Fruit fly (Drosophila melanogaster): ENCODE results near the gene CG8852.
A peak's percentile ranks its signal among the peaks of the same experiment; 100 is the strongest.

Gene CG8852

DNA sequence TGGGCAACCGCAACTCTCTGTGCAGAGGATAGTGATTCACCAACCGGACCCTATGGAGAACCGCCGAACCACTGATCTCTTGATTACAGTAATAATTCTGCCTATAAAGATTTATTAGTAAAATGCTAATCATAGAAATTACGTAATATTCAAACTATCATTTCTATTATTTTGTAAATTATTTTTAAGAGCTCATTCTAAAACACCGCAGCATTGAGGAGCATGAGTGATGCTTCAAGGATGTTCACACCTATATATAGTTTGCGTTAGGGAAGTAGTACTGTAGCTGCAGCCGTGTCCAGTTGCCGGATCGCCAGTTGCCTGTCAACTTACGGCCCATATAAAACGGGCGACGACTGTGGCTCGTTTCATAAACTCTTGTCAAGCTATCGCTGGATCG is 32.5 kb downstream of the CG8852 start (continued):
- 0 out of 3 replicates have a peak, but pooled peaks have one; percentile 15 for TF ChIP-seq eg (GFP tag; IDR thresholded peaks at IDR 0.05)
- no peak for TF ChIP-seq fd85E (GFP tag; optimal IDR thresholded peaks at IDR 0.05)
- TF ChIP-seq CG9139 (GFP tag; optimal IDR thresholded peaks at IDR 0.05) = no peak
- TF ChIP-seq CG10669 (GFP tag; optimal IDR thresholded peaks at IDR 0.05) = peak; percentile 47
- no peak for TF ChIP-seq Sox102F (GFP tag; optimal IDR thresholded peaks at IDR 0.05)
- TF ChIP-seq spab (GFP tag; optimal IDR thresholded peaks at IDR 0.05) = peak; percentile 15
- TF ChIP-seq acj6 (GFP tag; optimal IDR thresholded peaks at IDR 0.05) = peak; percentile 33
- no peak for TF ChIP-seq esn (GFP tag; optimal IDR thresholded peaks at IDR 0.05)
- no peak for TF ChIP-seq Hr39 (GFP tag; optimal IDR thresholded peaks at IDR 0.05)
- no peak for TF ChIP-seq CG8319 (GFP tag; optimal IDR thresholded peaks at IDR 0.05)
- no peak for TF ChIP-seq Blimp-1 (GFP tag; optimal IDR thresholded peaks at IDR 0.05)
- TF ChIP-seq CG6854 (GFP tag; optimal IDR thresholded peaks at IDR 0.05) = no peak
- TF ChIP-seq fkh (GFP tag; optimal IDR thresholded peaks at IDR 0.05) = no peak

DNA sequence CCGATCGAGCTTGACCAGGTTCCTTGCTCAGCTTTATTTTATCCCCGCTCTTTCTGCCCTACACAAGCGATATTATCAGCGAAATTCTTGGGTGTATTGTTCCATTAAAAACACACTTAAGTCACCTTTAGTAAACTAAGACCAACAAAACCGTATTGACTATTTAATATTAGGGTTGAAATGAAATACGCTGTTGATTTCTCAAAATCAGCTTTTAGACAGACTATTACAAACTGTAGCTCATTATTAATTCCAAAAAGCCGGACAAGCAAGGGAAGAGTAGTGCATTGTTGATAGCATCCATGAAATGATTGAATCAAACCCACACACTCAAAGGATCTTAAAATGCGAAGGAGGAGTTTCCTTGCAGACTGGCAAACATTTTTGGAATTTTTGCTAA is 33.4 kb downstream of the CG8852 start:
- TF ChIP-seq CG4318 (GFP tag; optimal IDR thresholded peaks at IDR 0.05) (no peak), CG8632 (GFP tag; optimal IDR thresholded peaks at IDR 0.05) (no peak), CG6792 (GFP tag; optimal IDR thresholded peaks at IDR 0.05) (no peak), Eip93F (GFP tag; optimal IDR thresholded peaks at IDR 0.05) (no peak), CG3919 (GFP tag; optimal IDR thresholded peaks at IDR 0.05) (no peak), Hr4 (GFP tag; optimal IDR thresholded peaks at IDR 0.05) (no peak), fd59A (GFP tag; optimal IDR thresholded peaks at IDR 0.05) (no peak), ss (GFP tag; optimal IDR thresholded peaks at IDR 0.05) (no peak), Hr38 (GFP tag; optimal IDR thresholded peaks at IDR 0.05) (no peak), CG11294 (GFP tag; IDR thresholded peaks at IDR 0.05) (no peak), vri (GFP tag; optimal IDR thresholded peaks at IDR 0.05) (no peak), dac (GFP tag; optimal IDR thresholded peaks at IDR 0.05) (no peak), CG8319 (GFP tag; optimal IDR thresholded peaks at IDR 0.05) (no peak), svp (GFP tag) (peak; percentile 37), Sox14 (GFP tag; optimal IDR thresholded peaks at IDR 0.05) (no peak), achi (GFP tag; optimal IDR thresholded peaks at IDR 0.05) (no peak), CG1621 (tag; optimal IDR thresholded peaks at IDR 0.05) (no peak), esn (GFP tag; optimal IDR thresholded peaks at IDR 0.05) (no peak), dsx (GFP tag; optimal IDR thresholded peaks at IDR 0.05; ENCODE audit: poor library complexity, severe bottlenecking) (no peak), pdm3 (GFP tag; optimal IDR thresholded peaks at IDR 0.05) (no peak), CG7368 (GFP tag; optimal IDR thresholded peaks at IDR 0.05) (no peak), Lpt (GFP tag; optimal IDR thresholded peaks at IDR 0.05) (no peak), topi (GFP tag; optimal IDR thresholded peaks at IDR 0.05) (peak; percentile 32), CG10631 (GFP tag; optimal IDR thresholded peaks at IDR 0.05) (no peak), CG34406 (GFP tag; optimal IDR thresholded peaks at IDR 0.05) (peak; percentile 9), CG6808 (GFP tag; optimal IDR thresholded peaks at IDR 0.05) (peak; percentile 11), lz (GFP tag; optimal IDR thresholded peaks at IDR 0.05) (no peak), CG31627 (GFP tag; optimal IDR thresholded peaks at IDR 0.05) (no peak), Sox102F (GFP tag; optimal IDR thresholded peaks at IDR 0.05) (no peak), Met (GFP tag; optimal IDR thresholded peaks at IDR 0.05) (no peak), Eip78C (GFP tag) (peak; percentile 46), CG16779 (tag; optimal IDR thresholded peaks at IDR 0.05) (no peak), Blimp-1 (GFP tag; optimal IDR thresholded peaks at IDR 0.05) (no peak), CG15336 (GFP tag; IDR thresholded peaks at IDR 0.05) (no peak), acj6 (GFP tag; optimal IDR thresholded peaks at IDR 0.05) (no peak), cyc (GFP tag; optimal IDR thresholded peaks at IDR 0.05) (peak; percentile 14), CG6163 (GFP tag; IDR thresholded peaks at IDR 0.05) (no peak), CG10669 (GFP tag; optimal IDR thresholded peaks at IDR 0.05) (peak; percentile 51), Eip75B (GFP tag; optimal IDR thresholded peaks at IDR 0.05) (no peak), Gug (GFP tag; IDR thresholded peaks at IDR 0.05) (no peak), CG6854 (GFP tag; optimal IDR thresholded peaks at IDR 0.05) (no peak), spab (GFP tag; optimal IDR thresholded peaks at IDR 0.05) (peak; percentile 12), CG6276 (GFP tag; optimal IDR thresholded peaks at IDR 0.05) (no peak), CG9139 (GFP tag; optimal IDR thresholded peaks at IDR 0.05) (no peak), Ets21C (GFP tag; optimal IDR thresholded peaks at IDR 0.05) (no peak), Smox (GFP tag; optimal IDR thresholded peaks at IDR 0.05) (no peak)

All from whole organism, prepupa.